Worm (Caenorhabditis elegans): Measurements from ENCODE around the gene Y54G2A.28.

DNA sequence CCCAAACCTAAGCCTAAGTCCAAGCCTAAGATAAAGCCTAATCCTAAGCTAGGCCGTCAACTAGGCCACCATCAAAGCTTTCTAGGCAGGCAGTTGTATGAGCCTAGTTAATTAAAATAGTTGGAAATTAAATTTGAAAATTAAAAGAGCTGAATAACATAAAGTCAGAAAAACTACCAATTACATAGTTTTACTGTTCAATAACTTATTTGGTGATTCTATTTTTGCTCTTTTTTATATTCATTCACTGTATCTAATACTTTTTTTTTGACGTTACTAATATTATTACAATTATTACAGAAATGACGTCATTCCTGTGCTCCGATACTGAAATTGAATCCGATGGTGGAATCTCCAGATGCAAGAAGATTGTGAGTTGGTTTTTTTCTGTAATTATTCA lies 7.2 kb upstream of the Y54G2A.28 start, which contains the start of gene lin-22:
- TF ChIP-seq mab-5 (tag; optimal IDR thresholded peaks at IDR 0.05): no peak
- TF ChIP-seq skn-1 (tag; optimal IDR thresholded peaks at IDR 0.05): no peak
- no peak for TF ChIP-seq ztf-1 (GFP tag; conservative IDR thresholded peaks at IDR 0.05)
- TF ChIP-seq ZK546.5 (tag; optimal IDR thresholded peaks at IDR 0.05): no peak
- no peak for TF ChIP-seq C34F6.9 (tag; optimal IDR thresholded peaks at IDR 0.05)

Measured in whole organism, L2 larva.